Worm (Caenorhabditis elegans): ENCODE data around the gene srz-72.

DNA sequence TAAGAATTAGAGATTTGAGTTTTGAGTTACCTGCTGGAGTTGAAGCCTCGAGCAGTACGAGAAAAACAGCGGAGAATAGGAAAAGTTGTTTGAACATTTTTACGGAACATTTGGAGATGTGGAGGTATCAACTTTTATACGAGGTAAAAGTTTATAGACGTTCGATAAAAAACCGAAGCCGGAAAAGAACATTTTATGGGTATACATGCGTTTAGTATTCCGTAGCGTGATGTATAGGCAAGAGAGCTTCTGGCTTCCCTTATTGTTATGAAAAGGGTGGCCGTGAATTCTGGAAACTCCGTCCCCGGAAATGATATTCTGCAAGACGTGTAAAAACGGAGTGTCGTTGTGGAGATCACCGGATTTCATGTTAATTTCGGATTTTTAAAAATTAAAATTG, 21.5 kb downstream of the srz-72 start, which contains the start of gene K03D3.5:
- TF ChIP-seq pha-4 (tag; optimal IDR thresholded peaks at IDR 0.05) (no peak), unc-130 (GFP tag; optimal IDR thresholded peaks at IDR 0.05) (no peak), ztf-6 (GFP tag; IDR thresholded peaks at IDR 0.05) (no peak), die-1 (tag; optimal IDR thresholded peaks at IDR 0.05) (no peak), let-526 (GFP tag; IDR thresholded peaks at IDR 0.05) (no peak)

Measured in whole organism, young adult.